Worm (Caenorhabditis elegans) whole organism, late embryonic: ENCODE measurements around the gene bra-1.

ENCODE experiments used
- ceh-2 ChIP-seq: sonication (generic microtip); optimal IDR thresholded peaks from 2 replicates; lab custom pipeline; 2016; ENCODE audit warnings: missing genotype, missing genetic modification characterization, missing compliant biosample characterization
- ceh-34 ChIP-seq: sonication (generic microtip); optimal IDR thresholded peaks from 2 replicates; lab custom pipeline; 2016; ENCODE audit warnings: mild to moderate bottlenecking, missing genetic modification characterization, missing compliant biosample characterization
- tbx-7 ChIP-seq: sonication (generic microtip); optimal IDR thresholded peaks from 2 replicates; lab custom pipeline; 2016; ENCODE audit warnings: missing genotype, missing genetic modification characterization, missing compliant biosample characterization

- TF ChIP-seq tbx-7 (tag; lab: Kevin White, UChicago) (no peak), ceh-2 (no peak), ceh-34 (tag; lab: Kevin White, UChicago) (no peak)
These were observed 49.1 kb downstream of the bra-1 start, which contains the start of gene C40C9.3 for ce11 chrX:13647305-13647704.
